Worm (Caenorhabditis elegans): ENCODE measurements around the gene ceh-74.

DNA sequence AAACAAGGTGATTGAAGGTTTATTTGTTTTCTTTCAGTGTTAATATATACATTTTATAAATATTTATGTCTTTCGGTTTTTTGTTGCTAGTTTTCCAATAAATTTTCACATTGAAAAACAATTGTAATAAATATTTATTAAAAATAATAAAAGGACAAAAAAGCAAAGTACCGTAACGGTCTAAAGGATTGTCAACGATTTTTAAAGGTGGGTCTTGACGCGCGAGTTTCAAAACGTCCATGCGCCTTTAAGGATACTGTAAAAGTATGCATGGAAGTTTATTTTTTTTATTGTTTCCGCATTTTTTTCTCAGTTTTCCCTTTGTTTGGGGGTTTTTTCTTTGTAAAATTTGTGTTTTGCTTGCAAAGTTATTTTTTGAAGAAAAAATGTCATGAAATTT, 15.0 kb downstream of the ceh-74 start:
- TF ChIP-seq pqm-1 (tag; optimal IDR thresholded peaks at IDR 0.05) (no peak), elt-2 (tag; optimal IDR thresholded peaks at IDR 0.05) (no peak), fkh-10 (GFP tag; optimal IDR thresholded peaks at IDR 0.05) (no peak), ztf-16 (tag; optimal IDR thresholded peaks at IDR 0.05) (no peak), ama-1 (optimal IDR thresholded peaks at IDR 0.05) (no peak), nfya-1 (tag; optimal IDR thresholded peaks at IDR 0.05) (no peak), F13H6.1 (tag; optimal IDR thresholded peaks at IDR 0.05) (no peak)
